Worm (Caenorhabditis elegans) whole organism, young adult: ENCODE measurements around the gene fbxa-157.
"Not testable (repeated sequence)": the region's sequence is repeated elsewhere in the genome, so short reads cannot be mapped to it uniquely, and the experiment has no call there.

ENCODE experiments used
- C06A6.2 ChIP-seq: fragments of 200-800 bp; sonication (Bioruptor generic); conservative IDR thresholded peaks from 2 replicates; pipeline ENCODE4 v1.3.6; 2022; ENCODE audit warnings: missing genetic modification characterization, missing compliant biosample characterization
- F10E7.11 ChIP-seq: sonication (generic microtip); optimal IDR thresholded peaks from 2 replicates; lab custom pipeline; 2017; ENCODE audit warnings: mild to moderate bottlenecking, missing genetic modification characterization, moderate library complexity, missing compliant biosample characterization
- F22D6.2 ChIP-seq: sonication (generic microtip); optimal IDR thresholded peaks from 2 replicates; lab custom pipeline; 2016; ENCODE audit warnings: mild to moderate bottlenecking, missing genetic modification characterization, missing compliant biosample characterization
- F33H1.4 ChIP-seq: fragments of 200-800 bp; sonication (Bioruptor generic); IDR thresholded peaks from 2 replicates; pipeline ENCODE4 v1.3.6; 2022; ENCODE audit warnings: missing genetic modification reagents, missing genetic modification characterization, missing compliant biosample characterization
- F49E8.2 ChIP-seq: sonication (generic microtip); optimal IDR thresholded peaks from 3 replicates; lab custom pipeline; 2017; ENCODE audit warnings: missing genetic modification characterization, mild to moderate bottlenecking, missing compliant biosample characterization, antibody characterized with exemption, moderate library complexity; ENCODE audit not compliant: insufficient read depth
- Y53G8AR.9 ChIP-seq: fragments of 200-800 bp; sonication (Bioruptor generic); conservative IDR thresholded peaks from 2 replicates; pipeline ENCODE4 v1.3.6; 2022; ENCODE audit warnings: missing genetic modification reagents, missing genetic modification characterization, missing compliant biosample characterization
- akir-1 ChIP-seq: fragments of 200-800 bp; sonication (Bioruptor generic); optimal IDR thresholded peaks from 2 replicates; lab custom pipeline; 2018; ENCODE audit warnings: mild to moderate bottlenecking, missing genetic modification characterization, moderate library complexity, missing compliant biosample characterization
- aptf-2 ChIP-seq: fragments of 200-800 bp; sonication (Bioruptor generic); conservative IDR thresholded peaks from 2 replicates; pipeline ENCODE4 v1.3.6; 2022; ENCODE audit warnings: missing genetic modification reagents, missing genetic modification characterization, missing compliant biosample characterization
- atf-7 ChIP-seq: sonication (generic microtip); optimal IDR thresholded peaks from 2 replicates; lab custom pipeline; 2017; ENCODE audit warnings: mild to moderate bottlenecking, missing genetic modification characterization, missing compliant biosample characterization
- ceh-40 ChIP-seq: fragments of 200-800 bp; sonication (Bioruptor generic); IDR thresholded peaks from 2 replicates; pipeline ENCODE4 v1.3.6; 2022; ENCODE audit warnings: missing genetic modification characterization, missing compliant biosample characterization
- chd-7 ChIP-seq: sonication (generic microtip); optimal IDR thresholded peaks from 2 replicates; lab custom pipeline; 2016; ENCODE audit warnings: mild to moderate bottlenecking, missing genetic modification characterization, moderate library complexity, missing compliant biosample characterization
- dox-1 ChIP-seq: fragments of 200-800 bp; sonication (Bioruptor generic); IDR thresholded peaks from 2 replicates; pipeline ENCODE4 v1.3.6; 2022; ENCODE audit warnings: missing genetic modification reagents, missing genetic modification characterization, missing compliant biosample characterization
- dpl-1 ChIP-seq: fragments of 150-350 bp; optimal IDR thresholded peaks from 2 replicates; lab custom pipeline; 2014; ENCODE audit warnings: missing biosample characterization, missing genetic modification reagents, missing genetic modification characterization
- egl-44 ChIP-seq: fragments of 200-800 bp; sonication (Bioruptor generic); IDR thresholded peaks from 2 replicates; pipeline ENCODE4 v1.3.6; 2022; ENCODE audit warnings: missing genetic modification reagents, missing genetic modification characterization, missing compliant biosample characterization
- fkh-3 ChIP-seq: sonication (generic microtip); optimal IDR thresholded peaks from 2 replicates; lab custom pipeline; 2016; ENCODE audit warnings: mild to moderate bottlenecking, missing genetic modification characterization, missing compliant biosample characterization
- gei-17 ChIP-seq: fragments of 200-800 bp; sonication (Bioruptor generic); optimal IDR thresholded peaks from 2 replicates; lab custom pipeline; 2018; ENCODE audit warnings: mild to moderate bottlenecking, missing genetic modification characterization, missing compliant biosample characterization
- hrde-1 ChIP-seq: sonication (generic microtip); optimal IDR thresholded peaks from 2 replicates; lab custom pipeline; 2016; ENCODE audit warnings: missing genetic modification characterization, mild to moderate bottlenecking, missing compliant biosample characterization, moderate library complexity, missing genotype, missing genetic modification reagents, borderline replicate concordance
- hsf-1 ChIP-seq: fragments of 200-800 bp; sonication (Bioruptor generic); IDR thresholded peaks from 2 replicates; pipeline ENCODE4 v1.3.6; 2022; ENCODE audit warnings: missing genetic modification reagents, missing genetic modification characterization, missing compliant biosample characterization
- lin-35 ChIP-seq, 3 experiments: fragments of 150-350 bp in 2 of 3; sonication (generic microtip) in 1 of 3; optimal IDR thresholded peaks; 2 replicates each; lab custom pipeline; 2014 to 2018; ENCODE audit warnings: missing biosample characterization in 3 of 3, missing genetic modification characterization in 3 of 3, missing genetic modification reagents in 3 of 3
- lin-40 ChIP-seq: sonication (generic microtip); optimal IDR thresholded peaks from 2 replicates; lab custom pipeline; 2016; ENCODE audit warnings: missing genetic modification characterization, mild to moderate bottlenecking, missing compliant biosample characterization, missing genotype, missing genetic modification reagents
- lir-1 ChIP-seq: fragments of 200-800 bp; sonication (Bioruptor generic); conservative IDR thresholded peaks from 2 replicates; pipeline ENCODE4 v1.3.6; 2022; ENCODE audit warnings: missing genetic modification reagents, missing genetic modification characterization, missing compliant biosample characterization
- madf-6 ChIP-seq: fragments of 200-800 bp; sonication (Bioruptor generic); IDR thresholded peaks from 2 replicates; pipeline ENCODE4 v1.3.6; 2022; ENCODE audit warnings: missing genetic modification reagents, missing genetic modification characterization, missing compliant biosample characterization
- nfya-1 ChIP-seq: sonication (generic microtip); optimal IDR thresholded peaks from 2 replicates; lab custom pipeline; 2017; ENCODE audit warnings: antibody characterized with exemption, missing compliant biosample characterization, missing genetic modification characterization, borderline replicate concordance; ENCODE audit not compliant: insufficient read depth
- nhr-80 ChIP-seq: sonication (generic microtip); optimal IDR thresholded peaks from 2 replicates; lab custom pipeline; 2016; ENCODE audit warnings: missing genetic modification characterization, missing compliant biosample characterization
- pbrm-1 ChIP-seq: fragments of 200-800 bp; sonication (Bioruptor generic); IDR thresholded peaks from 2 replicates; pipeline ENCODE4 v1.3.6; 2022; ENCODE audit warnings: missing genetic modification reagents, missing genetic modification characterization, missing compliant biosample characterization
- somi-1 ChIP-seq: fragments of 200-800 bp; sonication (Bioruptor generic); optimal IDR thresholded peaks from 2 replicates; lab custom pipeline; 2018; ENCODE audit warnings: mild to moderate bottlenecking, missing genetic modification characterization, missing compliant biosample characterization
- xnd-1 ChIP-seq: sonication (generic microtip); optimal IDR thresholded peaks from 2 replicates; lab custom pipeline; 2016; ENCODE audit warnings: missing genotype, missing genetic modification reagents, missing genetic modification characterization, missing compliant biosample characterization
- zfh-2 ChIP-seq: fragments of 200-800 bp; sonication (Bioruptor generic); conservative IDR thresholded peaks from 2 replicates; pipeline ENCODE4 v1.3.6; 2022; ENCODE audit warnings: missing genetic modification reagents, missing genetic modification characterization, missing compliant biosample characterization
- zim-3 ChIP-seq: sonication (generic microtip); optimal IDR thresholded peaks from 2 replicates; lab custom pipeline; 2017; ENCODE audit warnings: mild to moderate bottlenecking, missing genetic modification characterization, moderate library complexity, missing compliant biosample characterization
- ztf-18 ChIP-seq: sonication (generic microtip); optimal IDR thresholded peaks from 2 replicates; lab custom pipeline; 2016; ENCODE audit warnings: missing genotype, mild to moderate bottlenecking, missing genetic modification characterization, missing compliant biosample characterization
- ztf-6 ChIP-seq: fragments of 200-800 bp; sonication (Bioruptor generic); IDR thresholded peaks from 2 replicates; pipeline ENCODE4 v1.3.6; 2022; ENCODE audit warnings: missing genetic modification reagents, missing genetic modification characterization, missing compliant biosample characterization

fbxa-157 gene

ce11 chrV:17871049-17871448, 28.6 kb upstream of the fbxa-157 start, which contains the start of gene phf-14 (continued):
- TF ChIP-seq gei-17 (GFP tag; lab: Kevin White, UChicago) (no peak), hsf-1 (GFP tag; lab: Robert Waterston, UW) (no peak), ztf-6 (GFP tag; lab: Robert Waterston, UW) (no peak), Y53G8AR.9 (0 out of 2 replicates have a peak, but pooled peaks have one; percentile 33), akir-1 (GFP tag; lab: Kevin White, UChicago) (no peak), atf-7 (no peak), aptf-2 (GFP tag; lab: Robert Waterston, UW) (no peak), C06A6.2 (no peak), lir-1 (GFP tag; lab: Robert Waterston, UW) (no peak), zim-3 (tag; lab: Kevin White, UChicago) (no peak), pbrm-1 (GFP tag; lab: Robert Waterston, UW) (no peak), lin-35 (GFP tag; optimal IDR thresholded peaks at IDR 0.05; lab: Kevin White, UChicago) (peak in 1 of 3 experiments; percentile 24), F49E8.2 (tag; lab: Kevin White, UChicago) (no peak), zfh-2 (GFP tag; lab: Robert Waterston, UW) (no peak), nfya-1 (no peak), hrde-1 (tag; lab: Kevin White, UChicago) (no peak), F22D6.2 (tag; lab: Kevin White, UChicago) (no peak), fkh-3 (tag; lab: Kevin White, UChicago) (no peak), ztf-18 (tag; lab: Kevin White, UChicago) (no peak), chd-7 (tag; lab: Kevin White, UChicago) (no peak), F33H1.4 (no peak), somi-1 (GFP tag; lab: Kevin White, UChicago) (no peak), lin-40 (tag; lab: Kevin White, UChicago) (no peak)

- peak; percentile 64 for TF ChIP-seq nhr-80 (tag; lab: Kevin White, UChicago)
- TF ChIP-seq F10E7.11 (tag; lab: Kevin White, UChicago): no peak
- TF ChIP-seq dox-1 (GFP tag; lab: Robert Waterston, UW): 0 out of 2 replicates have a peak, but pooled peaks have one; percentile 41
These were observed 10.7 kb upstream of the fbxa-157 start, which contains the start of gene C06H5.6 for ce11 chrV:17888939-17889338. TSS of gene C06H5.6 (minus strand) at chrV:17888984.

- TF ChIP-seq lin-40 (tag; lab: Kevin White, UChicago) (no peak), nhr-80 (tag; lab: Kevin White, UChicago) (peak; percentile 50)
These were observed 8.3 kb upstream of the fbxa-157 start for ce11 chrV:17891317-17891716.

- TF ChIP-seq egl-44 (GFP tag; lab: Robert Waterston, UW); F22D6.2 (tag; lab: Kevin White, UChicago); ceh-40 (GFP tag; lab: Robert Waterston, UW): not testable (repeated sequence)
- TF ChIP-seq, all 124 proteins: peak for 0; not testable (repeated sequence) for 124
These were observed 5.6 kb upstream of the fbxa-157 start, which contains the start of gene C06H5.11 for ce11 chrV:17893959-17894358. TSS of gene C06H5.11 (minus strand) at chrV:17894059.

ce11 chrV:17894485-17894884, 5.1 kb upstream of the fbxa-157 start, which contains the start of gene C06H5.12:
TSS of gene C06H5.12 (plus strand) at chrV:17894785.
- not testable (repeated sequence) for TF ChIP-seq madf-6 (GFP tag; lab: Robert Waterston, UW); dpl-1 (GFP tag; lab: Kevin White, UChicago); xnd-1 (tag; lab: Kevin White, UChicago)
